Fruit fly (Drosophila melanogaster) whole organism, embryonic: ENCODE measurements around the gene CG6409.
A peak's percentile ranks its signal among the peaks of the same experiment; 100 is the strongest.

ENCODE experiments used
- CG10267 ChIP-seq: fragments of 200-800 bp; sonication (Bioruptor generic); optimal IDR thresholded peaks from 2 replicates; lab custom pipeline; 2018; ENCODE audit warnings: missing biosample characterization, mild to moderate bottlenecking, missing genetic modification characterization, moderate library complexity
- CG10543 ChIP-seq: fragments of 200-800 bp; sonication (Bioruptor generic); optimal IDR thresholded peaks from 3 replicates; lab custom pipeline; 2017; ENCODE audit warnings: missing biosample characterization, mild to moderate bottlenecking, missing genetic modification characterization, moderate library complexity
- CG10979 ChIP-seq: fragments of 200-800 bp; sonication (Bioruptor generic); optimal IDR thresholded peaks from 2 replicates; lab custom pipeline; 2018; ENCODE audit warnings: missing biosample characterization, mild to moderate bottlenecking, missing genetic modification characterization, moderate library complexity
- CG11504 ChIP-seq: fragments of 200-800 bp; sonication (Bioruptor generic); optimal IDR thresholded peaks from 3 replicates; lab custom pipeline; 2019; ENCODE audit warnings: missing biosample characterization, mild to moderate bottlenecking, missing genetic modification characterization, moderate library complexity
- CG12236 ChIP-seq: fragments of 200-800 bp; sonication (Bioruptor generic); optimal IDR thresholded peaks from 2 replicates; lab custom pipeline; 2016; ENCODE audit warnings: missing biosample characterization, missing genetic modification characterization
- CG12744 ChIP-seq: fragments of 200-800 bp; sonication (Bioruptor generic); optimal IDR thresholded peaks from 2 replicates; lab custom pipeline; 2016; ENCODE audit warnings: missing biosample characterization, missing genetic modification characterization
- CG12942 ChIP-seq: fragments of 200-800 bp; sonication (Bioruptor generic); optimal IDR thresholded peaks from 3 replicates; lab custom pipeline; 2016; ENCODE audit warnings: missing biosample characterization, missing genetic modification characterization
- CG15696 ChIP-seq: fragments of 200-800 bp; sonication (Bioruptor generic); optimal IDR thresholded peaks from 2 replicates; lab custom pipeline; 2019; ENCODE audit warnings: missing biosample characterization, mild to moderate bottlenecking, missing genetic modification characterization, moderate library complexity
- CG16863 ChIP-seq: fragments of 200-800 bp; sonication (Bioruptor generic); optimal IDR thresholded peaks from 3 replicates; lab custom pipeline; 2016; ENCODE audit warnings: missing biosample characterization, missing genetic modification characterization
- CG18599 ChIP-seq: fragments of 200-800 bp; sonication (Bioruptor generic); optimal IDR thresholded peaks from 3 replicates; lab custom pipeline; 2017; ENCODE audit warnings: missing biosample characterization, missing genetic modification characterization, mild to moderate bottlenecking, moderate library complexity, missing genetic modification reagents
- CG2678 ChIP-seq: fragments of 200-800 bp; sonication (Bioruptor generic); optimal IDR thresholded peaks from 3 replicates; lab custom pipeline; 2019; ENCODE audit warnings: missing biosample characterization, mild to moderate bottlenecking, missing genetic modification characterization, moderate library complexity
- CG30431 ChIP-seq: fragments of 200-800 bp; sonication (Bioruptor generic); optimal IDR thresholded peaks from 2 replicates; lab custom pipeline; 2017; ENCODE audit warnings: missing biosample characterization, missing genetic modification characterization
- CG4854 ChIP-seq: fragments of 200-800 bp; sonication (Bioruptor generic); optimal IDR thresholded peaks from 2 replicates; lab custom pipeline; 2016; ENCODE audit warnings: missing biosample characterization, missing genetic modification characterization, inconsistent platforms
- CG5180 ChIP-seq: fragments of 200-800 bp; sonication (Bioruptor generic); optimal IDR thresholded peaks from 3 replicates; lab custom pipeline; 2017; ENCODE audit warnings: missing biosample characterization, missing genetic modification characterization, mild to moderate bottlenecking, moderate library complexity, missing genetic modification reagents
- CG6254 ChIP-seq: fragments of 200-800 bp; sonication (Bioruptor generic); optimal IDR thresholded peaks from 3 replicates; lab custom pipeline; 2017; ENCODE audit warnings: mild to moderate bottlenecking, missing biosample characterization, missing genetic modification reagents, missing genetic modification characterization
- CG7928 ChIP-seq: fragments of 200-800 bp; sonication (Bioruptor generic); optimal IDR thresholded peaks from 2 replicates; lab custom pipeline; 2017; ENCODE audit warnings: missing biosample characterization, mild to moderate bottlenecking, missing genetic modification characterization
- CG8765 ChIP-seq: fragments of 200-800 bp; sonication (Bioruptor generic); IDR thresholded peaks from 2 replicates; pipeline ENCODE4 v1.3.6; 2022; ENCODE audit warnings: missing biosample characterization, missing genetic modification characterization
- CoRest ChIP-seq: fragments of 200-800 bp; sonication (Bioruptor generic); optimal IDR thresholded peaks from 3 replicates; lab custom pipeline; 2018; ENCODE audit warnings: missing biosample characterization, mild to moderate bottlenecking, missing genetic modification characterization, moderate library complexity
- D ChIP-seq, 2 experiments: fragments of 200-800 bp in 1 of 2; fragments of >200 bp in 1 of 2; sonication (Bioruptor generic) in 1 of 2; optimal IDR thresholded peaks; 2 replicates in 1 of 2; 3 replicates in 1 of 2; lab custom pipeline; 2017; ENCODE audit warnings: mild to moderate bottlenecking in 1 of 2, missing biosample characterization in 1 of 2, missing genetic modification characterization in 1 of 2, missing genetic modification reagents in 1 of 2
- D19A ChIP-seq: fragments of 200-800 bp; optimal IDR thresholded peaks from 3 replicates; lab custom pipeline; 2019; ENCODE audit warnings: missing biosample characterization, mild to moderate bottlenecking, missing genetic modification characterization, moderate library complexity
- Doc2 ChIP-seq: fragments of 200-800 bp; sonication (Bioruptor generic); IDR thresholded peaks from 2 replicates; pipeline ENCODE4 v1.3.6; 2022; ENCODE audit warnings: missing biosample characterization, missing genetic modification characterization
- Drgx ChIP-seq: fragments of 200-800 bp; sonication (Bioruptor generic); IDR thresholded peaks from 2 replicates; pipeline ENCODE4 v1.3.6; 2022; ENCODE audit warnings: missing biosample characterization, missing genetic modification characterization
- H15 ChIP-seq: fragments of 200-800 bp; sonication (Bioruptor generic); IDR thresholded peaks from 3 replicates; pipeline ENCODE4 v1.3.6; 2022; ENCODE audit warnings: missing biosample characterization, missing genetic modification characterization
- Hmr ChIP-seq: fragments of 200-800 bp; sonication (Bioruptor generic); optimal IDR thresholded peaks from 3 replicates; lab custom pipeline; 2017; ENCODE audit warnings: mild to moderate bottlenecking, missing biosample characterization, missing genetic modification reagents, missing genetic modification characterization
- Hr3 ChIP-seq: fragments of 200-800 bp; sonication (Bioruptor generic); optimal IDR thresholded peaks from 3 replicates; lab custom pipeline; 2016; ENCODE audit warnings: missing biosample characterization, missing genetic modification characterization
- Lhr ChIP-seq: fragments of 200-800 bp; sonication (Bioruptor generic); optimal IDR thresholded peaks from 3 replicates; lab custom pipeline; 2017; ENCODE audit warnings: mild to moderate bottlenecking, missing biosample characterization, missing genetic modification reagents, missing genetic modification characterization
- Med ChIP-seq: fragments of 200-800 bp; sonication (Bioruptor generic); peaks from one replicate; lab custom pipeline; 2016; ENCODE audit warnings: missing biosample characterization, missing genetic modification characterization, mild to moderate bottlenecking, inconsistent platforms, moderate library complexity
- NC2β ChIP-seq: fragments of 200-800 bp; sonication (Bioruptor generic); optimal IDR thresholded peaks from 2 replicates; lab custom pipeline; 2016; ENCODE audit warnings: missing biosample characterization, missing genetic modification characterization
- PHDP ChIP-seq: fragments of 200-800 bp; sonication (Bioruptor generic); optimal IDR thresholded peaks from 3 replicates; lab custom pipeline; 2018; ENCODE audit warnings: missing biosample characterization, mild to moderate bottlenecking, missing genetic modification characterization, moderate library complexity
- Side ChIP-seq: fragments of 200-800 bp; sonication (Bioruptor generic); optimal IDR thresholded peaks from 2 replicates; lab custom pipeline; 2016; ENCODE audit warnings: missing biosample characterization, missing genetic modification characterization
- Vsx1 ChIP-seq: fragments of 200-800 bp; sonication (Bioruptor generic); optimal IDR thresholded peaks from 2 replicates; lab custom pipeline; 2017; ENCODE audit warnings: missing biosample characterization, mild to moderate bottlenecking, missing genetic modification characterization, missing genetic modification reagents
- Xbp1 ChIP-seq: fragments of 200-800 bp; sonication (Bioruptor generic); optimal IDR thresholded peaks from 3 replicates; lab custom pipeline; 2016; ENCODE audit warnings: missing biosample characterization, mild to moderate bottlenecking, missing genetic modification characterization
- abd-A ChIP-seq: fragments of 200-800 bp; sonication (Bioruptor generic); optimal IDR thresholded peaks from 3 replicates; lab custom pipeline; 2019; ENCODE audit warnings: missing biosample characterization, mild to moderate bottlenecking, missing genetic modification characterization, moderate library complexity
- al ChIP-seq: fragments of 200-800 bp; sonication (Bioruptor generic); IDR thresholded peaks from 2 replicates; pipeline ENCODE4 v1.3.6; 2022; ENCODE audit warnings: missing biosample characterization, missing genetic modification characterization
- crol ChIP-seq: fragments of 200-800 bp; sonication (Bioruptor generic); IDR thresholded peaks from 2 replicates; pipeline ENCODE4 v1.3.6; 2022; ENCODE audit warnings: missing biosample characterization, missing genetic modification characterization
- hth ChIP-seq: fragments of >200 bp; optimal IDR thresholded peaks from 2 replicates; lab custom pipeline; 2017; ENCODE audit warnings: inconsistent platforms
- jumu ChIP-seq: fragments of 200-800 bp; sonication (Bioruptor generic); optimal IDR thresholded peaks from 3 replicates; lab custom pipeline; 2016; ENCODE audit warnings: missing biosample characterization, missing genetic modification characterization
- kni ChIP-seq: fragments of 200-800 bp; sonication (Bioruptor generic); optimal IDR thresholded peaks from 3 replicates; lab custom pipeline; 2017; ENCODE audit warnings: mild to moderate bottlenecking, missing biosample characterization, missing genetic modification reagents, missing genetic modification characterization
- nmo ChIP-seq: fragments of 200-800 bp; sonication (Bioruptor generic); optimal IDR thresholded peaks from 2 replicates; lab custom pipeline; 2018; ENCODE audit warnings: missing biosample characterization, mild to moderate bottlenecking, missing genetic modification characterization, moderate library complexity
- org-1 ChIP-seq: fragments of 200-800 bp; sonication (Bioruptor generic); optimal IDR thresholded peaks from 2 replicates; lab custom pipeline; 2017; ENCODE audit warnings: missing biosample characterization, missing genetic modification characterization
- pros ChIP-seq: fragments of 200-800 bp; sonication (Bioruptor generic); optimal IDR thresholded peaks from 3 replicates; lab custom pipeline; 2019; ENCODE audit warnings: missing biosample characterization, mild to moderate bottlenecking, missing genetic modification characterization, moderate library complexity
- repo ChIP-seq: fragments of 200-800 bp; sonication (Bioruptor generic); optimal IDR thresholded peaks from 2 replicates; lab custom pipeline; 2016; ENCODE audit warnings: missing biosample characterization, missing genetic modification characterization
- sens-2 ChIP-seq: fragments of 200-800 bp; sonication (Bioruptor generic); IDR thresholded peaks from 2 replicates; pipeline ENCODE4 v1.3.6; 2022; ENCODE audit warnings: missing biosample characterization, missing genetic modification characterization
- tgo ChIP-seq: fragments of 200-800 bp; sonication (Bioruptor generic); IDR thresholded peaks from 3 replicates; pipeline ENCODE4 v1.3.6; 2022; ENCODE audit warnings: missing biosample characterization, missing genetic modification characterization
- tio ChIP-seq: fragments of 200-800 bp; sonication (Bioruptor generic); optimal IDR thresholded peaks from 2 replicates; lab custom pipeline; 2017; ENCODE audit warnings: missing biosample characterization, missing genetic modification characterization, inconsistent platforms
- wek ChIP-seq: fragments of 200-800 bp; sonication (Bioruptor generic); optimal IDR thresholded peaks from 3 replicates; lab custom pipeline; 2018; ENCODE audit warnings: missing biosample characterization, mild to moderate bottlenecking, missing genetic modification characterization, moderate library complexity
- yki ChIP-seq: fragments of >200 bp; optimal IDR thresholded peaks from 3 replicates; lab custom pipeline; 2018
- z ChIP-seq: fragments of 200-800 bp; sonication (Bioruptor generic); IDR thresholded peaks from 3 replicates; pipeline ENCODE4 v1.3.6; 2022; ENCODE audit warnings: missing biosample characterization, missing genetic modification characterization

The CG6409 gene

DNA sequence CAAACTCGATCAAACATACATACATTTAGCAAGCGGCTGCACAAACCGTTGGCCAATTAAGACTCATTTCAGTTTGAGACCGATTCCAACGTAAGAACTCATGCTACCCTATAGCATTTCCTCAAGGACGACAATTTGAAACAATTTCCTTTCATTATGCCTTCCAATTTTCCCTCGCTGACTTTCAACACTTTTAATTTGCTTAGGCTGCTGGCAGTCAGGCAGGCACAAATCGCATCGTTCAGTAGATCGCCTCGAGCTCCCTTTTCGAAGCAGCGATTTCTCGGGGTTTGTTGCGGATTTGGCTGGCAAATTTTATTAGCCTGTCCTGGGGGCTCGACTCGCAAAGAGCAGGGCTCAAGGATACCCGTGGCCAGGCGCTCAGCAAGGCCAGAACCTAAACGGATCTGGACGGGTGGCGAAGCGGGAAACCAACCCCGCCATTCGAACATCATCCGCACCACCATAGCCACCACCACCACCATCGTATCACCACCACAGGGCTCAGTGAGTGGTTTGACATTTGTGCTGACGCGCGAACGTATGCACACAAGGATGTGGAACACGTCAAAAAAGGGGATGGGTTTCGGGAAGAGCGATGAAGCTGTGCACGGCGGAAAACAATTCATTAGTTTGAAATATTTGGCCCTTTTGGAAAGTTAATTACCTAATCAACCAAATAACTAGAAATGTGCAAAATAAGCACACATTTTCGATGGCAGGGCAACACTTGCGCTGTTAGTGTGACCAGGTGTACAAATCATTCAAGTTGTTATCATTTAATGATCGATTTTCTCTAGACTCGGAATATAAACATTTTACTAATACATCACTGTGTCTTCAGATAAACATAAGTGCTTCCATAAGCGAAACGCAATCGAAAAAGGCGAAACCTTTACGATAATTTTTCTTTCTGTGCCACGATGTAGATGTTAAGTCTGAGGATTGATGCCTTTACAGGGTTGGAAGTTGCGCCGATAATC lies 37.3 kb downstream of the CG6409 start (continued):
- TF ChIP-seq tio (peak; percentile 58), CG10979 (peak; percentile 80), CG7928 (GFP tag; lab: Kevin White, UChicago) (no peak), nmo (GFP tag; lab: Kevin White, UChicago) (peak; percentile 60), D (optimal IDR thresholded peaks at IDR 0.05; lab: Kevin White, UChicago) (no peak), D (GFP tag; optimal IDR thresholded peaks at IDR 0.05; lab: Kevin White, UChicago) (peak; percentile 62), yki (lab: Kevin White, UChicago) (no peak), CG12236 (GFP tag; lab: Kevin White, UChicago) (peak; percentile 1), CG2678 (tag; lab: Kevin White, UChicago) (peak; percentile 57), Hr3 (GFP tag; lab: Kevin White, UChicago) (peak; percentile 37), CG8765 (GFP tag; lab: Robert Waterston, UW) (no peak), D19A (peak; percentile 50), crol (GFP tag; lab: Robert Waterston, UW) (peak; percentile 23; the same call in 1 of the 2 replicates), CoRest (peak; percentile 55), CG12942 (GFP tag; lab: Kevin White, UChicago) (no peak), CG5180 (peak; percentile 17), pros (peak; percentile 91), Hmr (GFP tag; lab: Kevin White, UChicago) (no peak), Med (GFP tag; lab: Kevin White, UChicago) (peak; percentile 72), Xbp1 (GFP tag; lab: Kevin White, UChicago) (peak; percentile 26), sens-2 (no peak), hth (lab: Kevin White, UChicago) (no peak), CG6254 (peak; percentile 27), H15 (no peak), Drgx (GFP tag; lab: Robert Waterston, UW) (no peak), kni (GFP tag; lab: Kevin White, UChicago) (peak; percentile 27), CG18599 (no peak), PHDP (tag; lab: Kevin White, UChicago) (peak; percentile 26), NC2β (GFP tag; lab: Kevin White, UChicago) (peak; percentile 17), tgo (GFP tag; lab: Robert Waterston, UW) (no peak), Vsx1 (GFP tag; lab: Kevin White, UChicago) (no peak), z (GFP tag; lab: Robert Waterston, UW) (no peak), CG15696 (tag; lab: Kevin White, UChicago) (no peak), abd-A (tag; lab: Kevin White, UChicago) (peak; percentile 19), wek (no peak), Side (GFP tag; lab: Kevin White, UChicago) (no peak), Doc2 (no peak), CG4854 (GFP tag; lab: Kevin White, UChicago) (no peak), al (GFP tag; lab: Robert Waterston, UW) (no peak), CG12744 (GFP tag; lab: Kevin White, UChicago) (no peak), CG10267 (peak; percentile 58), CG10543 (GFP tag; lab: Kevin White, UChicago) (peak; percentile 36), CG11504 (tag; lab: Kevin White, UChicago) (peak; percentile 67), org-1 (GFP tag; lab: Kevin White, UChicago) (peak; percentile 45), jumu (peak; percentile 47), Lhr (GFP tag; lab: Kevin White, UChicago) (peak; percentile 37), CG16863 (GFP tag; lab: Kevin White, UChicago) (peak; percentile 29), repo (GFP tag; lab: Kevin White, UChicago) (no peak), CG30431 (peak; percentile 54)
